Worm (Caenorhabditis elegans): Measurements from ENCODE around the gene catp-4.
A peak's percentile ranks its signal among the peaks of the same experiment; 100 is the strongest.

catp-4 gene

DNA sequence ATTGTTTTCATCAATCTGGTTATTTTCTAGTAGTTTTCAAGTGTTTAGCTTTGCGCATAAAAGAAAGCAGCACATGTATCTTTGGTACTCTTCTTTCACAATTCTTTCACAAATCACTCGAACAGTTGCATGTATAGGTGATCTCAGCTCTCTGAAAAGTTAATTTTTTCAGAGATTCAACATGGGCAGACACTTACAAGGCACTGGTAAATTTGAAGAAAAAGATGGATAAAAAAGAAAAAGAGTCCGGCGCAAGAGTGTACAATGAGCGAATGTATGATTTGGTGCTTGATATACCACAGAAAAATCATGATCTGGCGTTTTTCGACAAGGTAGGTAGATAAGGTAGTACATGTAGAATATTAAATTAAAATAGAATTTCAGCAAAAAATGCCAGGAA, 24.8 kb downstream of the catp-4 start:
- TF ChIP-seq ahr-1 (tag; optimal IDR thresholded peaks at IDR 0.05), result no peak
- no peak for TF ChIP-seq fax-1 (tag; optimal IDR thresholded peaks at IDR 0.05)
- no peak for TF ChIP-seq ceh-34 (tag; optimal IDR thresholded peaks at IDR 0.05)
- no peak for TF ChIP-seq tbx-2 (tag; optimal IDR thresholded peaks at IDR 0.05)
- no peak for TF ChIP-seq zip-5 (tag; optimal IDR thresholded peaks at IDR 0.05)
- TF ChIP-seq che-1 (tag; optimal IDR thresholded peaks at IDR 0.05), result no peak
- no peak for TF ChIP-seq gmeb-2 (tag; optimal IDR thresholded peaks at IDR 0.05)
- no peak for TF ChIP-seq K02D7.2 (tag; optimal IDR thresholded peaks at IDR 0.05)
- TF ChIP-seq ceh-19 (GFP tag; optimal IDR thresholded peaks at IDR 0.05), result no peak
- no peak for TF ChIP-seq F13H6.1 (tag; optimal IDR thresholded peaks at IDR 0.05)
- no peak for TF ChIP-seq pha-4 (tag; optimal IDR thresholded peaks at IDR 0.05)
- TF ChIP-seq lin-11 (tag; optimal IDR thresholded peaks at IDR 0.05), result no peak
- no peak for TF ChIP-seq tbx-7 (tag; optimal IDR thresholded peaks at IDR 0.05)
- TF ChIP-seq pros-1 (tag; optimal IDR thresholded peaks at IDR 0.05), result no peak
- no peak for TF ChIP-seq K09A11.1 (tag; optimal IDR thresholded peaks at IDR 0.05; ENCODE audit: insufficient read depth)
- no peak for TF ChIP-seq mec-3 (tag; optimal IDR thresholded peaks at IDR 0.05; ENCODE audit: borderline replicate concordance)
- no peak for TF ChIP-seq ets-4 (tag; optimal IDR thresholded peaks at IDR 0.05)

ce11 chrII:14618764-14619163, 25.4 kb downstream of the catp-4 start:
- TF ChIP-seq sdc-2 (tag; optimal IDR thresholded peaks at IDR 0.05) (no peak), lin-11 (tag; optimal IDR thresholded peaks at IDR 0.05) (no peak), gmeb-2 (tag; optimal IDR thresholded peaks at IDR 0.05) (no peak), lim-6 (tag; optimal IDR thresholded peaks at IDR 0.05) (no peak), tbx-2 (tag; optimal IDR thresholded peaks at IDR 0.05) (no peak), elt-2 (tag; optimal IDR thresholded peaks at IDR 0.05) (no peak)

- TF ChIP-seq elt-2 (tag; optimal IDR thresholded peaks at IDR 0.05), result peak; percentile 33
- TF ChIP-seq ama-1 (optimal IDR thresholded peaks at IDR 0.05), result no peak
These were observed 26.4 kb downstream of the catp-4 start for ce11 chrII:14619806-14620205.

ce11 chrII:14620730-14621129, 27.3 kb downstream of the catp-4 start:
- TF ChIP-seq pros-1 (tag; optimal IDR thresholded peaks at IDR 0.05) (no peak), K09A11.1 (tag; optimal IDR thresholded peaks at IDR 0.05; ENCODE audit: insufficient read depth) (no peak), ceh-31 (tag; optimal IDR thresholded peaks at IDR 0.05) (no peak), fax-1 (tag; optimal IDR thresholded peaks at IDR 0.05) (no peak), ceh-9 (tag; optimal IDR thresholded peaks at IDR 0.05) (no peak), ceh-30 (tag; optimal IDR thresholded peaks at IDR 0.05) (no peak), che-1 (tag; optimal IDR thresholded peaks at IDR 0.05) (no peak), unc-86 (tag; optimal IDR thresholded peaks at IDR 0.05) (no peak), rnt-1 (tag; optimal IDR thresholded peaks at IDR 0.05) (no peak), dve-1 (tag; optimal IDR thresholded peaks at IDR 0.05) (no peak), ceh-24 (tag; optimal IDR thresholded peaks at IDR 0.05) (no peak), hlh-30 (tag; optimal IDR thresholded peaks at IDR 0.05; ENCODE audit: insufficient read depth) (no peak)

DNA sequence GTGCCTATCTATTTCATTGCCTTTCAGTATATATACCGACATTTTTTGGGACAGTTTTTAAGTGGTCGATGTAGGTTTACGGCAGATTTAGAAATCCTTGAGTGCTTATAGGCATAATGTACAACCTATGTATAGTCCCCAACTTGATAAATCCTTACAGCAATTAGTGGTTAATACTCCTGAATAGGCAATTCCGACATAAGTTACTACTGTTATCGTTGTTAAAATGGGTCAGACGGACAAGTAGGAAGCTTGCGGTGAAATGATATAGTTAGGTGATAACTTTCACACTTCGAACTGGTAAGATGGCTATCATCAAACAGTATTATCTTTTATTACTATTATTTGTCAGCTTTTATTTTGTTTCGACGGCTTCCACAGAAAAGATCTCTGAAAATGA, 29.4 kb downstream of the catp-4 start, which contains the start of gene mltn-10:
Gene mltn-10 (plus strand): TSS at position 301 of the 400 bp plus-strand sequence.
- TF ChIP-seq nhr-11 (tag; optimal IDR thresholded peaks at IDR 0.05), result no peak
- no peak for TF ChIP-seq nhr-232 (tag; optimal IDR thresholded peaks at IDR 0.05)
- no peak for TF ChIP-seq ceh-2 (tag; optimal IDR thresholded peaks at IDR 0.05)
- no peak for TF ChIP-seq nfya-1 (tag; optimal IDR thresholded peaks at IDR 0.05)

ce11 chrII:14626883-14627282, 33.5 kb downstream of the catp-4 start:
- no peak for TF ChIP-seq ceh-2 (tag; optimal IDR thresholded peaks at IDR 0.05)
- TF ChIP-seq ceh-24 (tag; optimal IDR thresholded peaks at IDR 0.05), result no peak
- TF ChIP-seq unc-55 (GFP tag; optimal IDR thresholded peaks at IDR 0.05), result no peak
- no peak for TF ChIP-seq sdc-2 (tag; optimal IDR thresholded peaks at IDR 0.05)
- TF ChIP-seq unc-3 (GFP tag; conservative IDR thresholded peaks at IDR 0.05), result no peak
- no peak for TF ChIP-seq unc-3 (tag; optimal IDR thresholded peaks at IDR 0.05)
- TF ChIP-seq rnt-1 (tag; optimal IDR thresholded peaks at IDR 0.05), result no peak
- TF ChIP-seq sox-2 (GFP tag; IDR thresholded peaks at IDR 0.05), result no peak
- no peak for TF ChIP-seq ets-4 (tag; optimal IDR thresholded peaks at IDR 0.05)
- TF ChIP-seq syd-9 (tag; optimal IDR thresholded peaks at IDR 0.05), result no peak
- no peak for TF ChIP-seq pha-2 (tag; optimal IDR thresholded peaks at IDR 0.05)
- TF ChIP-seq hlh-13 (GFP tag; optimal IDR thresholded peaks at IDR 0.05), result no peak
- no peak for TF ChIP-seq T23F11.4 (GFP tag; optimal IDR thresholded peaks at IDR 0.05)
- TF ChIP-seq ref-2 (tag; optimal IDR thresholded peaks at IDR 0.05), result no peak
- no peak for TF ChIP-seq mec-3 (tag; optimal IDR thresholded peaks at IDR 0.05; ENCODE audit: borderline replicate concordance)
- TF ChIP-seq lim-6 (tag; optimal IDR thresholded peaks at IDR 0.05), result no peak
- TF ChIP-seq lin-11 (tag; optimal IDR thresholded peaks at IDR 0.05), result no peak

All from whole organism, late embryonic.